Fruit fly (Drosophila melanogaster): Measurements from ENCODE around the gene TfIIEbeta.
A peak's percentile ranks its signal among the peaks of the same experiment; 100 is the strongest.

The TfIIEbeta gene

dm6 chr3L:4282627-4283026 lies 4.2 kb upstream of the TfIIEbeta start, which contains the start of gene CG11583 (continued):
- peak; percentile 50 for TF ChIP-seq ems (GFP tag; optimal IDR thresholded peaks at IDR 0.05)
- peak; percentile 81 for TF ChIP-seq E2f2 (GFP tag; IDR thresholded peaks at IDR 0.05)
- no peak for TF ChIP-seq Bdp1 (GFP tag; optimal IDR thresholded peaks at IDR 0.05)
- no peak for TF ChIP-seq z (GFP tag; IDR thresholded peaks at IDR 0.05)
- peak; percentile 71 for TF ChIP-seq slbo (GFP tag; IDR thresholded peaks at IDR 0.05)
- TF ChIP-seq Ets97D (GFP tag; optimal IDR thresholded peaks at IDR 0.05) = peak; percentile 86
- TF ChIP-seq Hsf (GFP tag; optimal IDR thresholded peaks at IDR 0.05) = peak; percentile 18
- no peak for TF ChIP-seq Ada2b (GFP tag; IDR thresholded peaks at IDR 0.05)
- TF ChIP-seq CTCF (GFP tag; optimal IDR thresholded peaks at IDR 0.05) = peak; percentile 36
- TF ChIP-seq CG7839 (tag; optimal IDR thresholded peaks at IDR 0.05) = no peak
- TF ChIP-seq sim (GFP tag; IDR thresholded peaks at IDR 0.05) = no peak
- no peak for TF ChIP-seq crol (GFP tag; IDR thresholded peaks at IDR 0.05)
- TF ChIP-seq CG17612 (GFP tag; IDR thresholded peaks at IDR 0.05) = no peak
- TF ChIP-seq CG6254 (GFP tag; optimal IDR thresholded peaks at IDR 0.05) = no peak
- TF ChIP-seq CG3281 (GFP tag; optimal IDR thresholded peaks at IDR 0.05) = peak; percentile 86
- TF ChIP-seq emc (GFP tag; optimal IDR thresholded peaks at IDR 0.05) = no peak
- peak; percentile 39 for TF ChIP-seq lbe (GFP tag; optimal IDR thresholded peaks at IDR 0.05)
- TF ChIP-seq klu (GFP tag; IDR thresholded peaks at IDR 0.05) = no peak
- no peak for TF ChIP-seq stc (GFP tag; IDR thresholded peaks at IDR 0.05)
- TF ChIP-seq fu2 (GFP tag; optimal IDR thresholded peaks at IDR 0.05) = peak; percentile 45
- peak; percentile 68 for TF ChIP-seq CG3847 (GFP tag; IDR thresholded peaks at IDR 0.05)
- no peak for TF ChIP-seq prd (optimal IDR thresholded peaks at IDR 0.05)
- no peak for TF ChIP-seq prd (GFP tag; IDR thresholded peaks at IDR 0.05)
- TF ChIP-seq lmd (GFP tag; IDR thresholded peaks at IDR 0.05) = no peak
- peak; percentile 3 for TF ChIP-seq az2 (GFP tag; optimal IDR thresholded peaks at IDR 0.05)
- no peak for TF ChIP-seq dmrt99B (tag; optimal IDR thresholded peaks at IDR 0.05)
- no peak for TF ChIP-seq Blimp-1 (GFP tag; optimal IDR thresholded peaks at IDR 0.05)
- TF ChIP-seq insv (GFP tag; optimal IDR thresholded peaks at IDR 0.05) = no peak
- TF ChIP-seq kay (GFP tag; optimal IDR thresholded peaks at IDR 0.05) = no peak
- peak; percentile 6 for TF ChIP-seq Fer2 (tag; optimal IDR thresholded peaks at IDR 0.05)
- TF ChIP-seq gro (GFP tag; optimal IDR thresholded peaks at IDR 0.05) = peak; percentile 73
- no peak for TF ChIP-seq pnt (GFP tag; optimal IDR thresholded peaks at IDR 0.05)
- TF ChIP-seq Side (GFP tag; optimal IDR thresholded peaks at IDR 0.05) = peak; percentile 55
- no peak for TF ChIP-seq CG11093 (GFP tag; IDR thresholded peaks at IDR 0.05)
- peak; percentile 25; the same call in 1 of the 2 replicates for TF ChIP-seq CG14014 (GFP tag; IDR thresholded peaks at IDR 0.05)
- no peak for TF ChIP-seq seq (GFP tag; IDR thresholded peaks at IDR 0.05)
- TF ChIP-seq CG8089 (GFP tag; optimal IDR thresholded peaks at IDR 0.05) = no peak
- no peak for TF ChIP-seq dimm (GFP tag; IDR thresholded peaks at IDR 0.05)
- peak; percentile 4 for TF ChIP-seq en (GFP tag; optimal IDR thresholded peaks at IDR 0.05)
- TF ChIP-seq MBD-R2 (GFP tag; IDR thresholded peaks at IDR 0.05) = peak; percentile 89
- 0 out of 3 replicates have a peak, but pooled peaks have one; percentile 40 for TF ChIP-seq Dbx (GFP tag; IDR thresholded peaks at IDR 0.05)
- no peak for TF ChIP-seq fd3F (GFP tag; optimal IDR thresholded peaks at IDR 0.05)
- TF ChIP-seq scrt (GFP tag; optimal IDR thresholded peaks at IDR 0.05) = no peak
- TF ChIP-seq CG17385 (GFP tag; optimal IDR thresholded peaks at IDR 0.05) = no peak
- no peak for TF ChIP-seq CG6683 (GFP tag; optimal IDR thresholded peaks at IDR 0.05)
- TF ChIP-seq YL-1 (GFP tag; optimal IDR thresholded peaks at IDR 0.05) = peak; percentile 88
- peak; percentile 73 for TF ChIP-seq CG2120 (GFP tag; optimal IDR thresholded peaks at IDR 0.05)
- TF ChIP-seq Nf-YC (tag; optimal IDR thresholded peaks at IDR 0.05) = no peak
- no peak for TF ChIP-seq CG18476 (GFP tag; optimal IDR thresholded peaks at IDR 0.05)
- no peak for TF ChIP-seq Camta (GFP tag; optimal IDR thresholded peaks at IDR 0.05)
- TF ChIP-seq CG34376 (GFP tag; optimal IDR thresholded peaks at IDR 0.05) = no peak
- peak; percentile 24 for TF ChIP-seq CG4854 (GFP tag; optimal IDR thresholded peaks at IDR 0.05)
- TF ChIP-seq pita (GFP tag; optimal IDR thresholded peaks at IDR 0.05) = no peak
- TF ChIP-seq CG13296 (GFP tag; optimal IDR thresholded peaks at IDR 0.05) = no peak
